Fruit fly (Drosophila melanogaster): ENCODE data around the gene CG1239.

DNA sequence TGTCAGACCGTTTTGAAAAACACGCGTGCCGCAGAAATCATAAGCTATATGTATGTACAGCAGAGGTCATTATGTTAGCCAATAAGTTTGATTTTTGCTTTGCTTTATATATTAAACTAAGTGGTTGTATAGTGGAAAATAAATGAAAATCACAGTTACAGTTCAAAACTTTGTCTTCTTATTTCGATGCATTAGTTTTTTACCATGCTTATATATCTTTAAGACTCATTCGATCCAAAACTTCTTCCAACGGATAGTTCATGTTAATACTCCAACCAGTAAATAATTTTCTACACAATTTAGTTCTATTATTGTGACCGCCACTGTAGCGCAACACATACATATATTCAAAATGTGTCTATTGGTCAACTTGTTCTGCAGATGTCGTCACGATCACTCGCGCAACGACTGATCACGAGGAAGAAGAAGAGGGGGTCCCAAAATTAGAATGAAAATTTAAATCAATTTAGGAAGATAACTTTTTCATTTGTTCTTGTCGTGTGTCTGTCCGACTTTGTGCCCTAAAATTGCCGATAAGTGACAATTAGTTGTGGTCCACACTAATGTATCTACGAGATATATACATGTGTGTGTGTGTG is 27.7 kb upstream of the CG1239 start:
- TF ChIP-seq EcR (GFP tag; optimal IDR thresholded peaks at IDR 0.05): no peak
- no peak for TF ChIP-seq usp (GFP tag; optimal IDR thresholded peaks at IDR 0.05)
- TF ChIP-seq pan (optimal IDR thresholded peaks at IDR 0.05): no peak
- TF ChIP-seq Dll (optimal IDR thresholded peaks at IDR 0.05): no peak
- no peak for TF ChIP-seq psq (optimal IDR thresholded peaks at IDR 0.05)

Data from whole organism.